Worm (Caenorhabditis elegans): ENCODE results near the gene F01G4.6.

- TF ChIP-seq ceh-82 (tag; optimal IDR thresholded peaks at IDR 0.05) (no peak), nhr-25 (tag; optimal IDR thresholded peaks at IDR 0.05) (no peak), nhr-129 (tag; optimal IDR thresholded peaks at IDR 0.05) (no peak), ztf-4 (tag; optimal IDR thresholded peaks at IDR 0.05) (no peak), nhr-10 (tag; optimal IDR thresholded peaks at IDR 0.05) (no peak)
These were observed 13.1 kb upstream of the F01G4.6 start, which contains the start of gene fbxb-9 for ce11 chrIV:11162451-11162850.

All from whole organism, L2 larva.